Worm (Caenorhabditis elegans) whole organism, young adult: ENCODE measurements around the gene T08D10.4.

Source experiments
- B0336.3 ChIP-seq: fragments of 200-800 bp; sonication (Bioruptor generic); IDR thresholded peaks from 2 replicates; pipeline ENCODE4 v1.3.6; 2022; ENCODE audit warnings: missing genetic modification characterization, missing compliant biosample characterization
- C06A6.2 ChIP-seq: fragments of 200-800 bp; sonication (Bioruptor generic); conservative IDR thresholded peaks from 2 replicates; pipeline ENCODE4 v1.3.6; 2022; ENCODE audit warnings: missing genetic modification characterization, missing compliant biosample characterization
- D2030.7 ChIP-seq: fragments of 200-800 bp; sonication (Bioruptor generic); IDR thresholded peaks from 2 replicates; pipeline ENCODE4 v1.3.6; 2022; ENCODE audit warnings: missing genetic modification reagents, missing genetic modification characterization, missing compliant biosample characterization
- F10E7.11 ChIP-seq: sonication (generic microtip); optimal IDR thresholded peaks from 2 replicates; lab custom pipeline; 2017; ENCODE audit warnings: mild to moderate bottlenecking, missing genetic modification characterization, moderate library complexity, missing compliant biosample characterization
- F23B12.7 ChIP-seq: sonication (generic microtip); optimal IDR thresholded peaks from 2 replicates; lab custom pipeline; 2017; ENCODE audit warnings: missing genetic modification characterization, mild to moderate bottlenecking, missing compliant biosample characterization, antibody characterized with exemption, moderate library complexity; ENCODE audit not compliant: insufficient read depth
- F33H1.4 ChIP-seq: fragments of 200-800 bp; sonication (Bioruptor generic); IDR thresholded peaks from 2 replicates; pipeline ENCODE4 v1.3.6; 2022; ENCODE audit warnings: missing genetic modification reagents, missing genetic modification characterization, missing compliant biosample characterization
- F37B4.10 ChIP-seq: fragments of 200-800 bp; sonication (Bioruptor generic); IDR thresholded peaks from 2 replicates; pipeline ENCODE4 v1.3.6; 2022; ENCODE audit warnings: missing genetic modification characterization, missing compliant biosample characterization
- F49E8.2 ChIP-seq: sonication (generic microtip); optimal IDR thresholded peaks from 3 replicates; lab custom pipeline; 2017; ENCODE audit warnings: missing genetic modification characterization, mild to moderate bottlenecking, missing compliant biosample characterization, antibody characterized with exemption, moderate library complexity; ENCODE audit not compliant: insufficient read depth
- F52B5.7 ChIP-seq: sonication (generic microtip); optimal IDR thresholded peaks from 2 replicates; lab custom pipeline; 2016; ENCODE audit warnings: mild to moderate bottlenecking, missing genetic modification characterization, missing compliant biosample characterization
- F55B11.4 ChIP-seq: sonication (generic microtip); optimal IDR thresholded peaks from 2 replicates; lab custom pipeline; 2016; ENCODE audit warnings: missing compliant biosample characterization, missing genetic modification characterization, borderline replicate concordance; ENCODE audit not compliant: insufficient read depth
- F57C9.4 ChIP-seq: sonication (generic microtip); optimal IDR thresholded peaks from 2 replicates; lab custom pipeline; 2017; ENCODE audit warnings: mild to moderate bottlenecking, missing genetic modification characterization, missing compliant biosample characterization
- Y53G8AR.9 ChIP-seq: fragments of 200-800 bp; sonication (Bioruptor generic); conservative IDR thresholded peaks from 2 replicates; pipeline ENCODE4 v1.3.6; 2022; ENCODE audit warnings: missing genetic modification reagents, missing genetic modification characterization, missing compliant biosample characterization
- Y79H2A.3 ChIP-seq: fragments of 200-800 bp; sonication (Bioruptor generic); conservative IDR thresholded peaks from 2 replicates; pipeline ENCODE4 v1.3.6; 2022; ENCODE audit warnings: missing genetic modification reagents, missing genetic modification characterization, missing compliant biosample characterization
- Y95B8A.8 ChIP-seq: fragments of 200-800 bp; sonication (Bioruptor generic); IDR thresholded peaks from 2 replicates; pipeline ENCODE4 v1.3.6; 2022; ENCODE audit warnings: missing genetic modification reagents, missing genetic modification characterization, missing compliant biosample characterization
- ZK185.1 ChIP-seq: sonication (generic microtip); optimal IDR thresholded peaks from 2 replicates; lab custom pipeline; 2016; ENCODE audit warnings: mild to moderate bottlenecking, missing genetic modification characterization, missing compliant biosample characterization; ENCODE audit not compliant: poor library complexity, severe bottlenecking
- ama-1 ChIP-seq, 3 experiments: fragments of 150-350 bp in 1 of 3; sonication (generic microtip) in 2 of 3; optimal IDR thresholded peaks; 2 replicates each; lab custom pipeline; 2014 to 2018; ENCODE audit warnings: missing biosample characterization in 2 of 3, missing genetic modification characterization in 2 of 3, missing genetic modification reagents in 2 of 3
- attf-6 ChIP-seq: fragments of 200-800 bp; sonication (Bioruptor generic); IDR thresholded peaks from 2 replicates; pipeline ENCODE4 v1.3.6; 2022; ENCODE audit warnings: missing genetic modification reagents, missing genetic modification characterization, missing compliant biosample characterization
- cebp-2 ChIP-seq: fragments of 200-800 bp; sonication (Bioruptor generic); IDR thresholded peaks from 2 replicates; pipeline ENCODE4 v1.3.6; 2022; ENCODE audit warnings: missing genetic modification characterization, missing compliant biosample characterization
- ceh-79 ChIP-seq: sonication (generic microtip); optimal IDR thresholded peaks from 2 replicates; lab custom pipeline; 2017; ENCODE audit warnings: mild to moderate bottlenecking, missing genetic modification characterization, missing compliant biosample characterization
- die-1 ChIP-seq: sonication (generic microtip); optimal IDR thresholded peaks from 2 replicates; lab custom pipeline; 2016; ENCODE audit warnings: missing genotype, mild to moderate bottlenecking, missing genetic modification characterization, missing compliant biosample characterization
- dox-1 ChIP-seq: fragments of 200-800 bp; sonication (Bioruptor generic); IDR thresholded peaks from 2 replicates; pipeline ENCODE4 v1.3.6; 2022; ENCODE audit warnings: missing genetic modification reagents, missing genetic modification characterization, missing compliant biosample characterization
- dpff-1 ChIP-seq: sonication (generic microtip); optimal IDR thresholded peaks from 2 replicates; lab custom pipeline; 2017; ENCODE audit warnings: mild to moderate bottlenecking, missing genetic modification characterization, missing compliant biosample characterization
- efl-1 ChIP-seq: fragments of 150-350 bp; optimal IDR thresholded peaks from 2 replicates; lab custom pipeline; 2014; ENCODE audit warnings: missing biosample characterization, missing genetic modification reagents, missing genetic modification characterization
- egl-44 ChIP-seq: fragments of 200-800 bp; sonication (Bioruptor generic); IDR thresholded peaks from 2 replicates; pipeline ENCODE4 v1.3.6; 2022; ENCODE audit warnings: missing genetic modification reagents, missing genetic modification characterization, missing compliant biosample characterization
- egrh-3 ChIP-seq: fragments of 200-800 bp; sonication (Bioruptor generic); IDR thresholded peaks from 2 replicates; pipeline ENCODE4 v1.3.6; 2022; ENCODE audit warnings: missing genetic modification reagents, missing genetic modification characterization, missing compliant biosample characterization
- fkh-3 ChIP-seq: sonication (generic microtip); optimal IDR thresholded peaks from 2 replicates; lab custom pipeline; 2016; ENCODE audit warnings: mild to moderate bottlenecking, missing genetic modification characterization, missing compliant biosample characterization
- hlh-12 ChIP-seq: sonication (generic microtip); optimal IDR thresholded peaks from 2 replicates; lab custom pipeline; 2016; ENCODE audit warnings: missing genetic modification characterization, missing compliant biosample characterization
- hrde-1 ChIP-seq: sonication (generic microtip); optimal IDR thresholded peaks from 2 replicates; lab custom pipeline; 2016; ENCODE audit warnings: missing genetic modification characterization, mild to moderate bottlenecking, missing compliant biosample characterization, moderate library complexity, missing genotype, missing genetic modification reagents, borderline replicate concordance
- lin-40 ChIP-seq: sonication (generic microtip); optimal IDR thresholded peaks from 2 replicates; lab custom pipeline; 2016; ENCODE audit warnings: missing genetic modification characterization, mild to moderate bottlenecking, missing compliant biosample characterization, missing genotype, missing genetic modification reagents
- madf-6 ChIP-seq: fragments of 200-800 bp; sonication (Bioruptor generic); IDR thresholded peaks from 2 replicates; pipeline ENCODE4 v1.3.6; 2022; ENCODE audit warnings: missing genetic modification reagents, missing genetic modification characterization, missing compliant biosample characterization
- pbrm-1 ChIP-seq: fragments of 200-800 bp; sonication (Bioruptor generic); IDR thresholded peaks from 2 replicates; pipeline ENCODE4 v1.3.6; 2022; ENCODE audit warnings: missing genetic modification reagents, missing genetic modification characterization, missing compliant biosample characterization
- pha-4 ChIP-seq: fragments of 150-350 bp; sonication (generic microtip); optimal IDR thresholded peaks from 2 replicates; lab custom pipeline; 2014; ENCODE audit warnings: missing biosample characterization, missing genetic modification reagents, missing genetic modification characterization
- rcor-1 ChIP-seq: fragments of 200-800 bp; sonication (Bioruptor generic); IDR thresholded peaks from 2 replicates; pipeline ENCODE4 v1.3.6; 2022; ENCODE audit warnings: missing genetic modification reagents, missing genetic modification characterization, missing compliant biosample characterization
- rec-8 ChIP-seq, 2 experiments: sonication (generic microtip); optimal IDR thresholded peaks; 2 replicates each; lab custom pipeline; 2016; ENCODE audit warnings: mild to moderate bottlenecking in 2 of 2, missing genetic modification characterization in 2 of 2, missing genetic modification reagents in 2 of 2, missing genotype in 2 of 2, missing biosample characterization in 1 of 2, missing compliant biosample characterization in 1 of 2, moderate library complexity in 1 of 2
- repo-1 ChIP-seq: sonication (generic microtip); optimal IDR thresholded peaks from 2 replicates; lab custom pipeline; 2017; ENCODE audit warnings: mild to moderate bottlenecking, missing genetic modification characterization, missing compliant biosample characterization
- rpc-1 ChIP-seq, 2 experiments: fragments of 150-350 bp in 1 of 2; sonication (generic microtip) in 1 of 2; optimal IDR thresholded peaks; 2 replicates each; lab custom pipeline; 2014 to 2018; ENCODE audit warnings: missing biosample characterization in 1 of 2, missing genetic modification characterization in 1 of 2, missing genetic modification reagents in 1 of 2, missing genotype in 1 of 2
- sea-2 ChIP-seq: fragments of 200-800 bp; sonication (Bioruptor generic); IDR thresholded peaks from 2 replicates; pipeline ENCODE4 v1.3.6; 2022; ENCODE audit warnings: missing genetic modification characterization, missing compliant biosample characterization
- snpc-3.4 ChIP-seq: sonication (generic microtip); optimal IDR thresholded peaks from 2 replicates; lab custom pipeline; 2017; ENCODE audit warnings: missing genetic modification characterization, mild to moderate bottlenecking, missing compliant biosample characterization, antibody characterized with exemption, moderate library complexity, missing genotype, missing genetic modification reagents
- somi-1 ChIP-seq: fragments of 200-800 bp; sonication (Bioruptor generic); optimal IDR thresholded peaks from 2 replicates; lab custom pipeline; 2018; ENCODE audit warnings: mild to moderate bottlenecking, missing genetic modification characterization, missing compliant biosample characterization
- sptf-2 ChIP-seq: fragments of 200-800 bp; sonication (Bioruptor generic); optimal IDR thresholded peaks from 2 replicates; lab custom pipeline; 2018; ENCODE audit warnings: mild to moderate bottlenecking, missing genetic modification characterization, missing compliant biosample characterization
- unc-62 ChIP-seq: fragments of 150-350 bp; optimal IDR thresholded peaks from 2 replicates; lab custom pipeline; 2014; ENCODE audit warnings: missing biosample characterization, missing genetic modification reagents, missing genetic modification characterization
- zim-3 ChIP-seq: sonication (generic microtip); optimal IDR thresholded peaks from 2 replicates; lab custom pipeline; 2017; ENCODE audit warnings: mild to moderate bottlenecking, missing genetic modification characterization, moderate library complexity, missing compliant biosample characterization
- ztf-18 ChIP-seq: sonication (generic microtip); optimal IDR thresholded peaks from 2 replicates; lab custom pipeline; 2016; ENCODE audit warnings: missing genotype, mild to moderate bottlenecking, missing genetic modification characterization, missing compliant biosample characterization
- ztf-22 ChIP-seq: fragments of 200-800 bp; sonication (Bioruptor generic); optimal IDR thresholded peaks from 2 replicates; lab custom pipeline; 2018; ENCODE audit warnings: mild to moderate bottlenecking, missing genetic modification characterization, moderate library complexity, missing compliant biosample characterization
- ztf-25 ChIP-seq: fragments of 200-800 bp; sonication (Bioruptor generic); IDR thresholded peaks from 2 replicates; pipeline ENCODE4 v1.3.6; 2022; ENCODE audit warnings: missing genetic modification reagents, missing genetic modification characterization, missing compliant biosample characterization
- ztf-3 ChIP-seq: fragments of 200-800 bp; sonication (Bioruptor generic); optimal IDR thresholded peaks from 2 replicates; lab custom pipeline; 2018; ENCODE audit warnings: mild to moderate bottlenecking, missing genetic modification characterization, missing compliant biosample characterization
- ztf-6 ChIP-seq: fragments of 200-800 bp; sonication (Bioruptor generic); IDR thresholded peaks from 2 replicates; pipeline ENCODE4 v1.3.6; 2022; ENCODE audit warnings: missing genetic modification reagents, missing genetic modification characterization, missing compliant biosample characterization

Gene T08D10.4

DNA sequence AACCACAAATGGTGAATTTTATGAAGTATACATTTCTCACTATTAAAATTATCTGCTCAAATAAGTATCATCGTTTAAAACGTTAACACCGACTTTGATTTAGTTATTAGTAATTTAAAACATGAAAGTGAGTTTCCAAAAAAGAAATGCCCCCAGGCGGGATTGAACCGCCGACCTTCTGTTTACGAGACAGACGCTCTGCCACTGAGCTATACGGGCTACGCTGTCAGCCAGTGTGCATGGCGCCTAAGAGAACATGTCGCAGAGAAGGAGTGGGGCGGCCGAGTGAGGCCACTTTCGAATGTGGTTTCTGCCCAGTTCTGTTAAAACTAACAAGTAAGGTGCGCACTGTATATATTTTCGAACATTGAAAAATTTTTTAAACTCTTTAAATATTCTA is 18.2 kb downstream of the T08D10.4 start (continued):
- TF ChIP-seq rec-8 (tag; optimal IDR thresholded peaks at IDR 0.05; lab: Kevin White, UChicago): peak; percentile 78 to 80
- TF ChIP-seq pha-4 (tag; lab: Kevin White, UChicago): no peak
- TF ChIP-seq sptf-2: no peak
- TF ChIP-seq egrh-3: peak; percentile 59; the same call in 1 of the 2 replicates
- TF ChIP-seq ztf-25 (GFP tag; lab: Robert Waterston, UW): peak; percentile 84; the same call in 1 of the 2 replicates
- TF ChIP-seq ama-1 (optimal IDR thresholded peaks at IDR 0.05; lab: Kevin White, UChicago): no peak
- TF ChIP-seq ama-1 (GFP tag; optimal IDR thresholded peaks at IDR 0.05; lab: Kevin White, UChicago): peak in 1 of 2 experiments; percentile 25
- TF ChIP-seq F33H1.4: no peak
- peak; percentile 5 for TF ChIP-seq repo-1
- TF ChIP-seq Y79H2A.3 (GFP tag; lab: Robert Waterston, UW): no peak
- peak; percentile 83 for TF ChIP-seq D2030.7 (GFP tag; lab: Robert Waterston, UW)
- TF ChIP-seq madf-6 (GFP tag; lab: Robert Waterston, UW): peak; percentile 61
- TF ChIP-seq dox-1 (GFP tag; lab: Robert Waterston, UW): peak; percentile 81; the same call in 1 of the 2 replicates
- TF ChIP-seq F10E7.11 (tag; lab: Kevin White, UChicago): no peak
- no peak for TF ChIP-seq ceh-79 (tag; lab: Kevin White, UChicago)
- TF ChIP-seq egl-44 (GFP tag; lab: Robert Waterston, UW): peak; percentile 82
- peak; percentile 52 for TF ChIP-seq ztf-18 (tag; lab: Kevin White, UChicago)
- TF ChIP-seq dpff-1 (tag; lab: Kevin White, UChicago): no peak
- TF ChIP-seq attf-6 (GFP tag; lab: Robert Waterston, UW): 0 out of 2 replicates have a peak, but pooled peaks have one; percentile 12
- no peak for TF ChIP-seq C06A6.2 (GFP tag; lab: Robert Waterston, UW)
- TF ChIP-seq F37B4.10 (GFP tag; lab: Robert Waterston, UW): no peak
- TF ChIP-seq hrde-1: peak; percentile 18
- TF ChIP-seq snpc-3.4: peak; percentile 58
- peak; percentile 84 for TF ChIP-seq die-1 (tag; lab: Kevin White, UChicago)
- no peak for TF ChIP-seq F49E8.2 (tag; lab: Kevin White, UChicago)
- no peak for TF ChIP-seq F57C9.4 (tag; lab: Kevin White, UChicago)
- no peak for TF ChIP-seq ztf-22
- TF ChIP-seq B0336.3 (GFP tag; lab: Robert Waterston, UW): peak; percentile 66; the same call in 1 of the 2 replicates
- peak; percentile 87 for TF ChIP-seq pbrm-1 (GFP tag; lab: Robert Waterston, UW)
- peak; percentile 93 for TF ChIP-seq ZK185.1 (tag; lab: Kevin White, UChicago)
- no peak for TF ChIP-seq Y95B8A.8
- TF ChIP-seq somi-1 (GFP tag; lab: Kevin White, UChicago): peak; percentile 68
- TF ChIP-seq ztf-6: no peak
- no peak for TF ChIP-seq cebp-2 (GFP tag; lab: Robert Waterston, UW)
- 0 out of 2 replicates have a peak, but pooled peaks have one; percentile 36 for TF ChIP-seq Y53G8AR.9 (GFP tag; lab: Robert Waterston, UW)
- 0 out of 2 replicates have a peak, but pooled peaks have one; percentile 12 for TF ChIP-seq sea-2 (GFP tag; lab: Robert Waterston, UW)
- TF ChIP-seq F52B5.7 (tag; lab: Kevin White, UChicago): peak; percentile 66
- TF ChIP-seq ztf-3 (GFP tag; lab: Kevin White, UChicago): no peak
- TF ChIP-seq hlh-12 (tag; lab: Kevin White, UChicago): no peak
- no peak for TF ChIP-seq unc-62
- TF ChIP-seq F23B12.7: peak; percentile 45
- peak; percentile 25 for TF ChIP-seq zim-3 (tag; lab: Kevin White, UChicago)
- TF ChIP-seq rpc-1 (optimal IDR thresholded peaks at IDR 0.05; lab: Kevin White, UChicago): peak; percentile 82
- TF ChIP-seq rpc-1 (tag; optimal IDR thresholded peaks at IDR 0.05; lab: Kevin White, UChicago): peak; percentile 86
- no peak for TF ChIP-seq F55B11.4 (tag; lab: Kevin White, UChicago)
- peak; percentile 83 for TF ChIP-seq lin-40 (tag; lab: Kevin White, UChicago)
- peak; percentile 13 for TF ChIP-seq fkh-3
- TF ChIP-seq efl-1 (GFP tag; lab: Kevin White, UChicago): no peak
- peak; percentile 81 for TF ChIP-seq rcor-1 (GFP tag; lab: Robert Waterston, UW)
